Fruit fly (Drosophila melanogaster): ENCODE measurements around the gene CG14223.
A peak's percentile ranks its signal among the peaks of the same experiment; 100 is the strongest.

The CG14223 gene

DNA sequence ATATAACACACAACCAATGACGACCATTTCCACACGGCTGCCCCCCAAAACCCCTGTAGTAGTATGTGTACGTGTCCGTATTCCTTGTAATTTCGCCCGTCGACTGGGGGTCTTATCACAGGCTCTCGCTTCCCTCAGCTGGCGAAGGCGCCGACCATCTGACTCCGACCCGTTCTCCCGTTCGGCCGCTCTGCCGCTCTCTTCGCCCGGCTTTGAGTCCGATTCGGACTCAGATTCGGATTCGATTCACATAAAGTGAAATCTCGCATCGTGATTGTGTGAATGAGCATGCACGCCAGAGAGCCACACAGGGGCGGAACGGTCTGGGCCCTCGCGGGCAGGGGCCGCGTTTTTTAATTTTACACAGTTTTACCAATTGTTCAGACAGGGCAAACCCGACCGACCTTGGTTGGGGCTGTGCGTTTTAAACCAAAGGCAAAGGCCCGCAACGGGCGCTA lies 1.9 kb upstream of the CG14223 start (continued):
- TF ChIP-seq Ets65A (GFP tag) = peak; percentile 87
- peak; percentile 65 for TF ChIP-seq CG3847 (GFP tag; IDR thresholded peaks at IDR 0.05)
- peak; percentile 62 for TF ChIP-seq bbx (GFP tag; IDR thresholded peaks at IDR 0.05; ENCODE audit: partially characterized antibody)
- TF ChIP-seq CG12299 (tag; optimal IDR thresholded peaks at IDR 0.05) = no peak
- TF ChIP-seq bigmax (GFP tag; optimal IDR thresholded peaks at IDR 0.05) = no peak
- no peak for TF ChIP-seq CG2116 (GFP tag; optimal IDR thresholded peaks at IDR 0.05)
- no peak for TF ChIP-seq ash1 (GFP tag; optimal IDR thresholded peaks at IDR 0.05)
- 0 out of 3 replicates have a peak, but pooled peaks have one; percentile 61 for TF ChIP-seq CG2199 (GFP tag; IDR thresholded peaks at IDR 0.05)
- peak; percentile 48; the same call in 1 of the 2 replicates for TF ChIP-seq gsb (GFP tag; IDR thresholded peaks at IDR 0.05)
- 0 out of 2 replicates have a peak, but pooled peaks have one; percentile 10 for TF ChIP-seq CG4360 (GFP tag; IDR thresholded peaks at IDR 0.05)
- peak; percentile 69 for TF ChIP-seq CG16813 (GFP tag; IDR thresholded peaks at IDR 0.05; ENCODE audit: partially characterized antibody)
- TF ChIP-seq pnt (GFP tag; optimal IDR thresholded peaks at IDR 0.05) = peak; percentile 30

DNA sequence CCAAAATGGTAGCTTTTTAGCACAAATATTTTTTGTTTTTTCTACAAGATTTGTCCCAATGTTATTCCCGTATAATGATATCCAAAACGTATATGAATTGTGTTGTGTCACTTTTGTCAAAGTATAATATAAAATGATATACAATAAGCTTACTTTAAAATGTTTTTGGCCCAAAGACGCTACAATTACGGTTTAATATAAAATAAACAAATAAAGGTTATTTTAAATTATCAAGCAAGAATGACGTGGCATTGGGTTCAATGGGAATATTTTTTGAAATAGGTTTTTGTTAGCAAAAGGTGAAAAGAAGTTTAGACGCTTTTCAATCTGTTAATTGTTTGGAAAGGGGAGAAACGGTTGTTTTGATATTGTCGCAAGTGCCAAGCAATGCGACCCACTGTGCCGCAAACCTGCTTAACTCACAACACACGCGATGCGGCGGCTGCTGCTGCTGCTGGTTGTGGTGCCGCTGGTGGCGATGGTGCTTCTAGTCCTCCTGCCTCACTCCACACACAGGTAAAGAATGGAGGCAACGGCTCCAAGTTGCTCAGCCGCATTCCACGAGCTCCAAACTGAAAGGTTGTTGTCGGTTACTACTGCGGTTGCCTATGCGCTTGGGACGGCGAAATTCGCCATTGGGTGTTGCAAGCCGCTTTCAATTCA lies 444 bp downstream of the CG14223 start:
- TF ChIP-seq CG8478 (optimal IDR thresholded peaks at IDR 0.05) = no peak
- peak; percentile 61 for TF ChIP-seq CG16815 (GFP tag; optimal IDR thresholded peaks at IDR 0.05)
- no peak for TF ChIP-seq CG3838 (GFP tag; optimal IDR thresholded peaks at IDR 0.05)
- peak; percentile 45 for TF ChIP-seq CG4424 (GFP tag; optimal IDR thresholded peaks at IDR 0.05)
- no peak for TF ChIP-seq crc (GFP tag; optimal IDR thresholded peaks at IDR 0.05)
- TF ChIP-seq CG11456 (GFP tag; IDR thresholded peaks at IDR 0.05) = no peak
- no peak for TF ChIP-seq chm (GFP tag; IDR thresholded peaks at IDR 0.05)
- no peak for TF ChIP-seq CG6654 (GFP tag; optimal IDR thresholded peaks at IDR 0.05)
- no peak for TF ChIP-seq aop (GFP tag; IDR thresholded peaks at IDR 0.05)
- TF ChIP-seq CG2202 (tag; optimal IDR thresholded peaks at IDR 0.05) = no peak
- no peak for TF ChIP-seq CG34422 (GFP tag; IDR thresholded peaks at IDR 0.05)
- TF ChIP-seq CG1832 (GFP tag; optimal IDR thresholded peaks at IDR 0.05) = no peak
- TF ChIP-seq Chrac-16 (GFP tag; optimal IDR thresholded peaks at IDR 0.05) = peak; percentile 11
- TF ChIP-seq bigmax (GFP tag; optimal IDR thresholded peaks at IDR 0.05) = no peak
- peak; percentile 58 for TF ChIP-seq Max (GFP tag; optimal IDR thresholded peaks at IDR 0.05)
- no peak for TF ChIP-seq ase (GFP tag; IDR thresholded peaks at IDR 0.05)
- peak; percentile 24 for TF ChIP-seq ATbp (GFP tag; optimal IDR thresholded peaks at IDR 0.05)
- peak; percentile 4 for TF ChIP-seq CG30431 (GFP tag; optimal IDR thresholded peaks at IDR 0.05)
- TF ChIP-seq CG13123 (GFP tag; optimal IDR thresholded peaks at IDR 0.05) = no peak
- TF ChIP-seq chn (GFP tag; optimal IDR thresholded peaks at IDR 0.05) = no peak
- TF ChIP-seq CG15514 (GFP tag; optimal IDR thresholded peaks at IDR 0.05) = peak; percentile 36
- TF ChIP-seq CG7372 (GFP tag; IDR thresholded peaks at IDR 0.05) = no peak
- TF ChIP-seq CG10147 (GFP tag; optimal IDR thresholded peaks at IDR 0.05) = peak; percentile 45
- TF ChIP-seq Ets65A (GFP tag) = peak; percentile 66
- TF ChIP-seq CG1602 (GFP tag; optimal IDR thresholded peaks at IDR 0.05) = peak; percentile 43
- no peak for TF ChIP-seq Opbp (GFP tag; IDR thresholded peaks at IDR 0.05; ENCODE audit: partially characterized antibody)
- TF ChIP-seq twi (tag; optimal IDR thresholded peaks at IDR 0.05) = peak; percentile 23
- peak; percentile 54 for TF ChIP-seq CG10209 (GFP tag; optimal IDR thresholded peaks at IDR 0.05)
- no peak for TF ChIP-seq vfl (GFP tag; optimal IDR thresholded peaks at IDR 0.05)
- no peak for TF ChIP-seq Dad (GFP tag; optimal IDR thresholded peaks at IDR 0.05)
- no peak for TF ChIP-seq CG15601 (tag; optimal IDR thresholded peaks at IDR 0.05)
- no peak for TF ChIP-seq CG30020 (tag; optimal IDR thresholded peaks at IDR 0.05)
- no peak for TF ChIP-seq lmd (GFP tag; IDR thresholded peaks at IDR 0.05)
- no peak for TF ChIP-seq mirr (GFP tag; optimal IDR thresholded peaks at IDR 0.05)
- peak; percentile 23 for TF ChIP-seq NC2β (GFP tag; optimal IDR thresholded peaks at IDR 0.05)
- TF ChIP-seq ac (GFP tag; optimal IDR thresholded peaks at IDR 0.05) = no peak
- TF ChIP-seq CG11723 (GFP tag; optimal IDR thresholded peaks at IDR 0.05) = peak; percentile 27
- TF ChIP-seq Vsx1 (GFP tag; optimal IDR thresholded peaks at IDR 0.05) = no peak
- TF ChIP-seq Sry-β (GFP tag; optimal IDR thresholded peaks at IDR 0.05) = no peak

Data from whole organism, embryonic.